Worm (Caenorhabditis elegans): ENCODE data around the gene snf-10.

snf-10 gene

DNA sequence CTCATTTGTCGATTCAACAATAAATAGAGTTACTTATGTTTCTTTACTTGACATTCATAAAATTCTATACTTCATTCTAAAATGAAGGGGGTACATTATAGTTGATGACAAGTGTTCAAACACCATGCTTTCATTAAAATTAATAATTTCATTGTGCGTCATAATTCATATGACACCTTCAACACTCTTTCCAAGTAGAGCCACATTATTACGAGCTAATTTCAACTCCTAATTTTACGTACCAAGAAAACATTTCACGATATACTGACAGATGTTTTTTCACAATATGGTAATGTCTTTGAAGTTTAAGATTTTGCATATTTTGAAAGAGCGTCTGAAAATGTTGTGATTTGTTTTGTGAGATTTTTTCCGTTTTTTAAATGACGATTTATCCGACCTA lies 24.9 kb upstream of the snf-10 start:
- no peak for TF ChIP-seq pat-9 (tag; optimal IDR thresholded peaks at IDR 0.05)
- TF ChIP-seq unc-55 (GFP tag; optimal IDR thresholded peaks at IDR 0.05): no peak
- TF ChIP-seq F13H6.1 (tag; optimal IDR thresholded peaks at IDR 0.05): no peak
- TF ChIP-seq fkh-6 (tag; optimal IDR thresholded peaks at IDR 0.05): no peak
- TF ChIP-seq ceh-9 (tag; optimal IDR thresholded peaks at IDR 0.05): no peak
- TF ChIP-seq fkh-10 (GFP tag; optimal IDR thresholded peaks at IDR 0.05): no peak
- TF ChIP-seq pha-4 (tag; optimal IDR thresholded peaks at IDR 0.05): no peak
- TF ChIP-seq hlh-30 (tag; optimal IDR thresholded peaks at IDR 0.05; ENCODE audit: insufficient read depth): no peak
- no peak for TF ChIP-seq ceh-48 (tag; optimal IDR thresholded peaks at IDR 0.05)
- no peak for TF ChIP-seq ceh-45 (GFP tag; IDR thresholded peaks at IDR 0.05)

ce11 chrV:10464746-10465145 lies 24.1 kb upstream of the snf-10 start:
- TF ChIP-seq ceh-34 (tag; optimal IDR thresholded peaks at IDR 0.05) (no peak), fkh-6 (tag; optimal IDR thresholded peaks at IDR 0.05) (no peak), Y22D7AL.16 (tag; optimal IDR thresholded peaks at IDR 0.05) (no peak), odd-2 (tag; optimal IDR thresholded peaks at IDR 0.05) (no peak), fax-1 (tag; optimal IDR thresholded peaks at IDR 0.05) (no peak), nhr-232 (tag; optimal IDR thresholded peaks at IDR 0.05) (no peak), hlh-30 (tag; optimal IDR thresholded peaks at IDR 0.05; ENCODE audit: insufficient read depth) (no peak), che-1 (tag; optimal IDR thresholded peaks at IDR 0.05) (no peak), ceh-22 (tag; optimal IDR thresholded peaks at IDR 0.05) (no peak), pax-1 (tag; optimal IDR thresholded peaks at IDR 0.05) (no peak), hlh-15 (tag; optimal IDR thresholded peaks at IDR 0.05) (no peak), unc-3 (GFP tag; conservative IDR thresholded peaks at IDR 0.05) (no peak), unc-3 (tag; optimal IDR thresholded peaks at IDR 0.05) (no peak), unc-42 (tag; optimal IDR thresholded peaks at IDR 0.05) (no peak), T23F11.4 (GFP tag; optimal IDR thresholded peaks at IDR 0.05) (no peak), ahr-1 (tag; optimal IDR thresholded peaks at IDR 0.05) (no peak), lim-6 (tag; optimal IDR thresholded peaks at IDR 0.05) (no peak), gmeb-2 (tag; optimal IDR thresholded peaks at IDR 0.05) (no peak), pha-2 (tag; optimal IDR thresholded peaks at IDR 0.05) (no peak), ceh-45 (GFP tag; IDR thresholded peaks at IDR 0.05) (no peak), K02D7.2 (tag; optimal IDR thresholded peaks at IDR 0.05) (no peak)

DNA sequence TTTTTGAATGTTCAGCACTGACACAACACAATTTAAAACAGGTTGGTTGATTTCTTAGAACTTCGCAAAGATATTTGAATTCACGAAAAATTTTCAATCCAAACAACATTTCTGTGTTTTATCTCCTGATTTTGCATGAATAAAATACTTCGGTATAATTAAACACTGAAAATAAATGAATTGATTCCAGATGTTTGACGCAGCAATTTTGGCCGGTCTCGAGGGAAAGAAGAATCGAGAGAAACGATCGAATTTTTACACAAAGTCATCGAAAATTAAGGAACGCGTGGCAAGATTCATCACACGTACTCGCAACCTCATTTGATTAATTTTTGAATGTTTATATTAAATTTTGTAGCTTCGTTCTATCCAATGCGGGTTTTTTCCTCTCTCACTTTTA lies 23.5 kb upstream of the snf-10 start:
- TF ChIP-seq ceh-24 (tag; optimal IDR thresholded peaks at IDR 0.05) (no peak), F13H6.1 (tag; optimal IDR thresholded peaks at IDR 0.05) (no peak), ceh-34 (tag; optimal IDR thresholded peaks at IDR 0.05) (no peak), eyg-1 (tag; optimal IDR thresholded peaks at IDR 0.05) (no peak), rnt-1 (tag; optimal IDR thresholded peaks at IDR 0.05) (no peak)

DNA sequence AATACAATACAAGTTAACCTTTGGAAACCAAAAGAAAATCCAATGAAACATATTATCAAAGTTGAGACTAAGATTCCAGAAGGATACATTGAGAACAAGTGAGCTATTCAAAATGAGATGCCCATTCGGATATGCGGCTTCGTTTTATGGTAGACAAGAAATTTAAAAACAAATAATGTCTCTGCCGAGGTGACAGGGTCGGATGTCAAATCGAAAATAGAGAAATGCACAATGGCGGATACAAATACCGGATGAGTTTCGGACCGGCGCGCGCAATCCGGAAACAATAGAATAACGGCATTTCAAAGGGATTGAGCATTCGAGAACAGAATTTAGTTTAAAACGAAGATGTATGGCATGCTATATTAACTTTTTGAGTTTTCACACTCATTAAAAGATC lies 22.7 kb upstream of the snf-10 start, which contains the start of gene F22E12.3:
TSS of gene F22E12.3 (minus strand) at position 101 of the 400 bp plus-strand sequence.
- no peak for TF ChIP-seq che-1 (tag; optimal IDR thresholded peaks at IDR 0.05)

DNA sequence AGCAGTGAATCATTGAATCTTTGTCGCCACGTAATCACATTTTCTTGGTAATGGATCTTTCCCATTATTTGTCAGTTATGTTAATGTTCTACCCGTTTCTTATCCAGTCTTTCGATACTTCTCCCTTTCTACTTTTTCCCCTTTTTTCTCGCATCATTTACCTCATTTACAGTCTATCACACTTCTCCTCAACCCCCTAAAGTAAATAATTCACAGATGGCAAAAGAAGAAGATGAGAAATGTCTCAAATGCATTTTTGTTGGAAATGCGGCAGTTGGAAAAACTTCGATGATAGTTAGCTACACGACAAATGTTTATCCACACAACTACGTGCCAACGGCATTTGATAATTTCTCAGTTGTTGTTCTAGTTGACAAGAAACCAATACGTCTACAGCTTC lies 21.4 kb upstream of the snf-10 start, which contains the start of gene chw-1:
TSS of gene chw-1 (plus strand) at position 217 of the 400 bp plus-strand sequence.
- TF ChIP-seq ama-1 (optimal IDR thresholded peaks at IDR 0.05) (no peak), zip-5 (tag; optimal IDR thresholded peaks at IDR 0.05) (no peak)

ce11 chrV:10460685-10461084 lies 20.1 kb upstream of the snf-10 start:
- no peak for TF ChIP-seq nhr-232 (tag; optimal IDR thresholded peaks at IDR 0.05)

All from whole organism, late embryonic.